Worm (Caenorhabditis elegans): ENCODE data around the gene F09E10.1.
A peak's percentile ranks its signal among the peaks of the same experiment; 100 is the strongest.

The F09E10.1 gene

ce11 chrX:1504529-1505080 is 2.0 kb downstream of the F09E10.1 start (continued):
- TF ChIP-seq tbx-2 (tag; optimal IDR thresholded peaks at IDR 0.05) (peak; percentile 31), ztf-11 (tag; optimal IDR thresholded peaks at IDR 0.05) (no peak), fkh-2 (tag; optimal IDR thresholded peaks at IDR 0.05) (no peak), nhr-237 (tag; optimal IDR thresholded peaks at IDR 0.05) (no peak), mdl-1 (tag; optimal IDR thresholded peaks at IDR 0.05) (peak; percentile 9), nhr-43 (tag; optimal IDR thresholded peaks at IDR 0.05; ENCODE audit: poor library complexity, severe bottlenecking) (peak; percentile 83), sea-2 (GFP tag; optimal IDR thresholded peaks at IDR 0.05) (no peak), nhr-77 (tag; optimal IDR thresholded peaks at IDR 0.05) (no peak), mml-1 (tag; optimal IDR thresholded peaks at IDR 0.05) (no peak), elt-1 (tag; optimal IDR thresholded peaks at IDR 0.05) (peak; percentile 62), nhr-28 (tag; optimal IDR thresholded peaks at IDR 0.05) (no peak), lin-15B (tag; optimal IDR thresholded peaks at IDR 0.05) (peak; percentile 27), ceh-9 (tag; optimal IDR thresholded peaks at IDR 0.05) (no peak), unc-39 (tag; optimal IDR thresholded peaks at IDR 0.05) (no peak), lin-39 (tag; optimal IDR thresholded peaks at IDR 0.05) (peak; percentile 21), ztf-4 (tag; optimal IDR thresholded peaks at IDR 0.05) (no peak), nhr-67 (tag; optimal IDR thresholded peaks at IDR 0.05) (no peak)

DNA sequence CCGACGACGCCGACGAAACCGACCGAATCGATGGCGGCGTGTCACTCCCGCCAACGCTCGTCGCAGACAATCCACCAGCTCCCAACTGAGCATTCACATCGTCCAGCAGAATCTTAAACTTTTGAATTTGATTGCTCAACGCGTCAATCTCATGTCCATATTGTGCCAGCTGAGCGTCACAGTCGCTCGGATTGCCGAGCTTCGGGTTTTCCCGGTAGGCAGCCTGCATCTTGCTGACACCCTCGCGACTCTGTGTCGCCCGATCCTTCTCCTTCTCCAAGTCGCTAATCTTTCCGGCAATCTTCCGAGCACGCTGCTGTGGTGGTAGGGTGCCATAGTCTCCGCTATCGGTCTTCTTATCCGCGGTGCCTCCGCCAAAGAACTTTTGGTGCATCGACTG is 9.7 kb downstream of the F09E10.1 start:
- TF ChIP-seq egl-5 (tag; optimal IDR thresholded peaks at IDR 0.05) (no peak), tbx-2 (tag; optimal IDR thresholded peaks at IDR 0.05) (no peak), R02D3.7 (tag; optimal IDR thresholded peaks at IDR 0.05) (no peak), nhr-77 (tag; optimal IDR thresholded peaks at IDR 0.05) (no peak), nhr-23 (tag; optimal IDR thresholded peaks at IDR 0.05) (no peak), lsy-12 (tag; optimal IDR thresholded peaks at IDR 0.05) (no peak), egl-27 (tag; optimal IDR thresholded peaks at IDR 0.05) (no peak), mml-1 (tag; optimal IDR thresholded peaks at IDR 0.05) (no peak), pha-4 (tag; optimal IDR thresholded peaks at IDR 0.05) (no peak), ztf-4 (tag; optimal IDR thresholded peaks at IDR 0.05) (no peak), pqm-1 (tag; optimal IDR thresholded peaks at IDR 0.05) (no peak), elt-1 (tag; optimal IDR thresholded peaks at IDR 0.05) (no peak), eor-1 (tag; optimal IDR thresholded peaks at IDR 0.05) (no peak), nhr-237 (tag; optimal IDR thresholded peaks at IDR 0.05) (no peak), fkh-2 (tag; optimal IDR thresholded peaks at IDR 0.05) (no peak), unc-39 (tag; optimal IDR thresholded peaks at IDR 0.05) (no peak)

DNA sequence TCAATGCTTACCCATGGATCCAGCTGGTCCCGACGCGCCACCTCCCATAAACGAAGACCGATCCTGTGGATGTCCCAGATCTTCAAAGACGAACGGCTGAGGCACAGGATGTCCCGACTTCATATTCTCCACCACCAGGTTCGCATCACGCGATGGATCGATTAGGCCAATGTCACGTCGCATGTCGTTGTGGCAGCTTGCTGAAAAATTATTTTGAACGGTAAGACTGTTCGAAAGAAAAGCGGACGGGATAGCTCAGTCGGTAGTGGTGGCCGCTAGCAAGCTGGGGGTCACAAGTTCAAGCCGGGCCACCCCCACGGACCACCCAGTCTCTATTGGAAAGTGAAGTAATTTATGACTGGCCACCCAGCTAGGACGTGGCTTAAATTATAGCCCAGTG is 10.6 kb downstream of the F09E10.1 start:
- no peak for TF ChIP-seq lin-15B (tag; optimal IDR thresholded peaks at IDR 0.05)
- no peak for TF ChIP-seq hmg-11 (tag; optimal IDR thresholded peaks at IDR 0.05)
- no peak for TF ChIP-seq skn-1 (tag; optimal IDR thresholded peaks at IDR 0.05)
- no peak for TF ChIP-seq lsy-12 (tag; optimal IDR thresholded peaks at IDR 0.05)
- TF ChIP-seq ama-1 (optimal IDR thresholded peaks at IDR 0.05): no peak
- TF ChIP-seq zag-1 (tag; optimal IDR thresholded peaks at IDR 0.05): no peak
- TF ChIP-seq egl-5 (tag; optimal IDR thresholded peaks at IDR 0.05): no peak
- TF ChIP-seq nhr-76 (tag; optimal IDR thresholded peaks at IDR 0.05): no peak
- TF ChIP-seq fos-1 (tag; optimal IDR thresholded peaks at IDR 0.05): no peak
- TF ChIP-seq daf-12 (tag; optimal IDR thresholded peaks at IDR 0.05): no peak
- no peak for TF ChIP-seq elt-2 (tag; optimal IDR thresholded peaks at IDR 0.05)
- no peak for TF ChIP-seq jun-1 (tag; optimal IDR thresholded peaks at IDR 0.05)
- no peak for TF ChIP-seq elt-1 (tag; optimal IDR thresholded peaks at IDR 0.05)
- TF ChIP-seq nhr-77 (tag; optimal IDR thresholded peaks at IDR 0.05): no peak

- no peak for TF ChIP-seq ama-1 (optimal IDR thresholded peaks at IDR 0.05)
- no peak for TF ChIP-seq nhr-25 (tag; optimal IDR thresholded peaks at IDR 0.05)
- no peak for TF ChIP-seq nhr-77 (tag; optimal IDR thresholded peaks at IDR 0.05)
- TF ChIP-seq snpc-4 (tag; optimal IDR thresholded peaks at IDR 0.05): peak; percentile 16
Observed at ce11 chrX:1516574-1516973, 14.0 kb downstream of the F09E10.1 start.

ce11 chrX:1517519-1517918 is 14.9 kb downstream of the F09E10.1 start:
- TF ChIP-seq egl-5 (tag; optimal IDR thresholded peaks at IDR 0.05) (no peak), nhr-23 (tag; optimal IDR thresholded peaks at IDR 0.05) (peak; percentile 1), hmg-11 (tag; optimal IDR thresholded peaks at IDR 0.05) (peak; percentile 3)

Measured in whole organism, L3 larva.